Worm (Caenorhabditis elegans) whole organism, L4 larva: Measurements from ENCODE around the gene cwp-5.
A peak's percentile ranks its signal among the peaks of the same experiment; 100 is the strongest.

Experiments
- F26F4.8 ChIP-seq: fragments of 200-800 bp; sonication (Bioruptor generic); conservative IDR thresholded peaks from 2 replicates; pipeline ENCODE4 v1.3.6; 2022; ENCODE audit warnings: missing genetic modification characterization, missing compliant biosample characterization
- F37D6.2 ChIP-seq: sonication (generic microtip); optimal IDR thresholded peaks from 2 replicates; lab custom pipeline; 2016; ENCODE audit warnings: mild to moderate bottlenecking, missing genetic modification characterization, missing compliant biosample characterization
- F49E8.2 ChIP-seq: sonication (generic microtip); optimal IDR thresholded peaks from 2 replicates; lab custom pipeline; 2016; ENCODE audit warnings: missing compliant biosample characterization, mild to moderate bottlenecking, missing genetic modification characterization, borderline replicate concordance
- R02D3.7 ChIP-seq: fragments of 150-350 bp; sonication (generic microtip); optimal IDR thresholded peaks from 3 replicates; lab custom pipeline; 2014; ENCODE audit warnings: missing biosample characterization, missing genetic modification characterization
- Y48G9A.11 ChIP-seq: fragments of 200-800 bp; sonication (Bioruptor generic); IDR thresholded peaks from 2 replicates; pipeline ENCODE4 v1.3.6; 2022; ENCODE audit warnings: missing genetic modification reagents, missing genetic modification characterization, missing compliant biosample characterization
- Y5F2A.4 ChIP-seq: fragments of 200-800 bp; sonication (Bioruptor generic); optimal IDR thresholded peaks from 2 replicates; lab custom pipeline; 2018; ENCODE audit warnings: mild to moderate bottlenecking, missing genetic modification characterization, missing compliant biosample characterization
- aha-1 ChIP-seq: fragments of 150-350 bp; peaks from one replicate; lab custom pipeline; 2014; ENCODE audit warnings: missing biosample characterization, missing genetic modification characterization
- aly-2 ChIP-seq: sonication (generic microtip); optimal IDR thresholded peaks from 2 replicates; lab custom pipeline; 2018; ENCODE audit warnings: missing biosample characterization, missing genetic modification characterization
- ceh-20 ChIP-seq: fragments of 200-800 bp; sonication (Bioruptor generic); IDR thresholded peaks from 2 replicates; pipeline ENCODE4 v1.3.6; 2022; ENCODE audit warnings: missing genetic modification reagents, missing genetic modification characterization, missing compliant biosample characterization
- ceh-82 ChIP-seq: sonication (generic microtip); optimal IDR thresholded peaks from 2 replicates; lab custom pipeline; 2017; ENCODE audit warnings: missing biosample characterization, missing genetic modification characterization
- ctbp-1 ChIP-seq: fragments of 200-800 bp; sonication (Bioruptor generic); IDR thresholded peaks from 2 replicates; pipeline ENCODE4 v1.3.6; 2022; ENCODE audit warnings: missing genetic modification reagents, missing genetic modification characterization, missing compliant biosample characterization
- daf-12 ChIP-seq: fragments of 150-350 bp; optimal IDR thresholded peaks from 2 replicates; lab custom pipeline; 2014; ENCODE audit warnings: missing biosample characterization, missing genetic modification reagents, missing genetic modification characterization
- dmd-8 ChIP-seq: fragments of 200-800 bp; sonication (Bioruptor generic); IDR thresholded peaks from 2 replicates; pipeline ENCODE4 v1.3.6; 2022; ENCODE audit warnings: missing genetic modification characterization, missing compliant biosample characterization
- dpl-1 ChIP-seq: fragments of 150-350 bp; optimal IDR thresholded peaks from 2 replicates; lab custom pipeline; 2014; ENCODE audit warnings: missing biosample characterization, missing genetic modification reagents, missing genetic modification characterization
- duxl-1 ChIP-seq: sonication (generic microtip); optimal IDR thresholded peaks from 2 replicates; lab custom pipeline; 2016; ENCODE audit warnings: mild to moderate bottlenecking, missing genetic modification characterization, moderate library complexity, missing compliant biosample characterization; ENCODE audit not compliant: poor library complexity
- egl-43 ChIP-seq: fragments of 200-800 bp; sonication (Bioruptor generic); IDR thresholded peaks from 2 replicates; pipeline ENCODE4 v1.3.6; 2022; ENCODE audit warnings: missing genetic modification reagents, missing genetic modification characterization, missing compliant biosample characterization
- fkh-10 ChIP-seq: fragments of 150-350 bp; optimal IDR thresholded peaks from 2 replicates; lab custom pipeline; 2014; ENCODE audit warnings: missing biosample characterization, missing genetic modification reagents, missing genetic modification characterization
- fos-1 ChIP-seq: fragments of 150-350 bp; optimal IDR thresholded peaks from 2 replicates; lab custom pipeline; 2014; ENCODE audit warnings: missing biosample characterization, missing genetic modification characterization
- gei-8 ChIP-seq: fragments of 200-800 bp; sonication (Bioruptor generic); optimal IDR thresholded peaks from 2 replicates; lab custom pipeline; 2018; ENCODE audit warnings: mild to moderate bottlenecking, missing genetic modification characterization, missing compliant biosample characterization
- hlh-11 ChIP-seq: fragments of 200-800 bp; sonication (Bioruptor generic); optimal IDR thresholded peaks from 2 replicates; lab custom pipeline; 2018; ENCODE audit warnings: mild to moderate bottlenecking, missing genetic modification characterization, missing compliant biosample characterization
- hmg-1.1 ChIP-seq: fragments of 200-800 bp; sonication (Bioruptor generic); IDR thresholded peaks from 2 replicates; pipeline ENCODE4 v1.3.6; 2022; ENCODE audit warnings: missing genetic modification reagents, missing genetic modification characterization, missing compliant biosample characterization
- lim-7 ChIP-seq: fragments of 200-800 bp; sonication (Bioruptor generic); IDR thresholded peaks from 2 replicates; pipeline ENCODE4 v1.3.6; 2022; ENCODE audit warnings: missing genetic modification characterization, missing compliant biosample characterization
- lin-1 ChIP-seq: fragments of 200-800 bp; sonication (Bioruptor generic); IDR thresholded peaks from 2 replicates; pipeline ENCODE4 v1.3.6; 2022; ENCODE audit warnings: missing genetic modification reagents, missing genetic modification characterization, missing compliant biosample characterization
- lin-13 ChIP-seq: fragments of 150-350 bp; optimal IDR thresholded peaks from 2 replicates; lab custom pipeline; 2014; ENCODE audit warnings: missing biosample characterization, missing genetic modification reagents, missing genetic modification characterization
- lin-15B ChIP-seq: fragments of 150-350 bp; sonication (generic microtip); optimal IDR thresholded peaks from 3 replicates; lab custom pipeline; 2014; ENCODE audit warnings: missing biosample characterization, missing genetic modification characterization
- lir-3 ChIP-seq: sonication (generic microtip); optimal IDR thresholded peaks from 2 replicates; lab custom pipeline; 2016; ENCODE audit warnings: mild to moderate bottlenecking, missing genetic modification characterization, missing compliant biosample characterization
- mes-2 ChIP-seq: sonication (generic microtip); optimal IDR thresholded peaks from 2 replicates; lab custom pipeline; 2016; ENCODE audit warnings: missing genotype, mild to moderate bottlenecking, missing genetic modification characterization, missing compliant biosample characterization; ENCODE audit not compliant: poor library complexity, severe bottlenecking
- mxl-2 ChIP-seq: fragments of 200-800 bp; sonication (Bioruptor generic); conservative IDR thresholded peaks from 2 replicates; pipeline ENCODE4 v1.3.6; 2022; ENCODE audit warnings: missing genetic modification reagents, missing genetic modification characterization, missing compliant biosample characterization
- nhr-11 ChIP-seq: fragments of 150-350 bp; optimal IDR thresholded peaks from 2 replicates; lab custom pipeline; 2014; ENCODE audit warnings: missing biosample characterization, missing genetic modification characterization
- nhr-111 ChIP-seq: fragments of 200-800 bp; sonication (Bioruptor generic); optimal IDR thresholded peaks from 2 replicates; lab custom pipeline; 2018; ENCODE audit warnings: mild to moderate bottlenecking, missing genetic modification characterization, missing compliant biosample characterization
- nhr-28 ChIP-seq: fragments of 150-350 bp; optimal IDR thresholded peaks from 2 replicates; lab custom pipeline; 2014; ENCODE audit warnings: missing biosample characterization, missing genetic modification characterization
- nhr-48 ChIP-seq: sonication (generic microtip); optimal IDR thresholded peaks from 2 replicates; lab custom pipeline; 2016; ENCODE audit warnings: mild to moderate bottlenecking, missing genetic modification characterization, missing compliant biosample characterization
- nhr-6 ChIP-seq: fragments of 150-350 bp; optimal IDR thresholded peaks from 2 replicates; lab custom pipeline; 2014; ENCODE audit warnings: missing biosample characterization, missing genetic modification characterization
- set-16 ChIP-seq: fragments of 200-800 bp; sonication (Bioruptor generic); IDR thresholded peaks from 2 replicates; pipeline ENCODE4 v1.3.6; 2022; ENCODE audit warnings: missing genetic modification reagents, missing genetic modification characterization, missing compliant biosample characterization
- spr-3 ChIP-seq: fragments of 200-800 bp; sonication (Bioruptor generic); optimal IDR thresholded peaks from 2 replicates; lab custom pipeline; 2018; ENCODE audit warnings: mild to moderate bottlenecking, missing genetic modification characterization, missing compliant biosample characterization
- tra-1 ChIP-seq: fragments of 200-800 bp; sonication (Bioruptor generic); IDR thresholded peaks from 2 replicates; pipeline ENCODE4 v1.3.6; 2022; ENCODE audit warnings: missing genetic modification reagents, missing genetic modification characterization, missing compliant biosample characterization
- unc-62 ChIP-seq, 3 experiments: fragments of 150-350 bp in 1 of 3; sonication (generic microtip); optimal IDR thresholded peaks in 2 of 3; peaks in 1 of 3; 1 replicate in 1 of 3; 2 replicates in 2 of 3; lab custom pipeline; 2014 to 2017; ENCODE audit warnings: missing biosample characterization in 3 of 3, missing genetic modification characterization in 3 of 3, missing genetic modification reagents in 3 of 3, missing genotype in 1 of 3
- zip-11 ChIP-seq: fragments of 200-800 bp; sonication (Bioruptor generic); IDR thresholded peaks from 2 replicates; pipeline ENCODE4 v1.3.6; 2022; ENCODE audit warnings: missing genetic modification characterization, missing compliant biosample characterization

Gene cwp-5

DNA sequence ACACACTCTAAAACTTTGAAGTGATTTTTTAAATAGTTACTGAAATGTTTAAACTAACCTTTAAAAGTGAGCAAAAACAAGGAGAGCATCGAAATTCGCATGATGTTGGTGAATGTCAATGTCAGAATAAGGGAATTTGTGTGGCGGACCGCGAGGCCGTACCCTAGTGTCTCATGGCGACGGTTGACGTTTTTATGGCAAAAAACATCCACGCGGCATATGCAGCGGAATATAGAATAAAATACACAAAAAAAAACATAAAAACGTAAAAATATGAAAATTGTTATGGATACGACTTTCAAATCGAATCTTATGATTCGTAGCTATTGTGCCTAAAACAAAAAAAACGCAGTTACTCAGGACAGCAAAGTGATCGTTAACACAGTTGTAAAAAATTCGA is at the start of gene cwp-5:
TSS of gene cwp-5 (minus strand) at position 101 of the 400 bp plus-strand sequence.
- TF ChIP-seq mxl-2 (GFP tag; lab: Robert Waterston, UW) (no peak), duxl-1 (tag; lab: Kevin White, UChicago) (no peak), lin-13 (GFP tag; lab: Kevin White, UChicago) (no peak), nhr-48 (tag; lab: Kevin White, UChicago) (no peak), lin-1 (GFP tag; lab: Robert Waterston, UW) (no peak), nhr-6 (tag; lab: Kevin White, UChicago) (no peak), aly-2 (tag; lab: Kevin White, UChicago) (no peak), egl-43 (GFP tag; lab: Robert Waterston, UW) (no peak), nhr-11 (tag; lab: Kevin White, UChicago) (no peak), ceh-20 (GFP tag; lab: Robert Waterston, UW) (no peak), dmd-8 (GFP tag; lab: Robert Waterston, UW) (no peak), ctbp-1 (GFP tag; lab: Robert Waterston, UW) (no peak), F37D6.2 (tag; lab: Kevin White, UChicago) (no peak), fkh-10 (GFP tag; lab: Kevin White, UChicago) (no peak), ceh-82 (tag; lab: Kevin White, UChicago) (no peak), mes-2 (tag; lab: Kevin White, UChicago) (no peak)

DNA sequence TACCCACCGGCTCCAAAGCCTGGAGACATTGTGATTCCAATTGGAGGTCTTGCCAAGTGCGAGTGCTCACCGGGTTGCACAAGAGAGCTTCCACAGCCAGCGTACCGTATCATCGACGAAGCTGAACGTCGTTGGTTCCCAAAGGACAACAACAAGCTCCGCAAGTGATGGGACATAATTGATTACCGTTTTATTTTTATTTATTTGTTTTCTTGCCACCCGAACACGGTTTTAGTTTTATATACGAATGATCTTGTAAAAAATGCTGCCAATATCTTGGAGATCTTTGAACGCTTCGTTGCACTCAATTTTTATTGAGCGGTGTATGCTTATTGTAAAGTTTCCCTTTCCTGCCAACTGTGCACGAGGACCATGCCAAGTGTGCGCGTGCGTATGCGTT is 48.4 kb upstream of the cwp-5 start, which contains the start of gene K08H2.4:
TSS of gene K08H2.4 (plus strand) at position 301 of the 400 bp plus-strand sequence.
- no peak for TF ChIP-seq lir-3 (tag; lab: Kevin White, UChicago)
- no peak for TF ChIP-seq lin-1 (GFP tag; lab: Robert Waterston, UW)
- no peak for TF ChIP-seq hlh-11
- TF ChIP-seq hmg-1.1: no peak
- no peak for TF ChIP-seq gei-8 (GFP tag; lab: Kevin White, UChicago)
- no peak for TF ChIP-seq zip-11

DNA sequence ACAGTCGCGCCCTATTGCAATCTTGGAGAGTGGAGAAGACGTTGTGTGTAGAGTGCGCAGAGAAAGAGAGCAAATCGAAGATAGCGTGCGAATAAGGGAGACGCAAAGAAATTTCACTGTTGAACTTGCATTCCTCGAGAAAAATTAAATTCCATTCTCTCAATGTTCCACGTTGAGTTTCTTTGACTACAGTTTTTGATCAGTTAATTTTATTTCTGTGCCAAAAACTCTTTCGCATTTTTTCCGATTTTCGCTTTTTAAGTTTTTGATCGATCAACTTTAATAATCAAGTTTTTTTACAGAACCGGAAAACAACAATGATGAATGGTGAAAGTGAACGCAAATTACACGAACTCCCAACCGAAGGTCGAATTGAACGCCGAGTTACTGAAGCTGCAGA is 47.3 kb upstream of the cwp-5 start, which contains the start of gene K08H2.3:
TSS of gene K08H2.3 (plus strand) at position 301 of the 400 bp plus-strand sequence.
- TF ChIP-seq set-16 (GFP tag; lab: Robert Waterston, UW): no peak
- TF ChIP-seq ceh-20 (GFP tag; lab: Robert Waterston, UW): no peak
- TF ChIP-seq Y48G9A.11 (GFP tag; lab: Robert Waterston, UW): no peak
- no peak for TF ChIP-seq tra-1
- no peak for TF ChIP-seq Y5F2A.4 (GFP tag; lab: Kevin White, UChicago)
- no peak for TF ChIP-seq aly-2 (tag; lab: Kevin White, UChicago)
- no peak for TF ChIP-seq unc-62 (GFP tag; optimal IDR thresholded peaks at IDR 0.05 in 1 of 2; lab: Kevin White, UChicago)
- no peak for TF ChIP-seq unc-62 (tag; optimal IDR thresholded peaks at IDR 0.05; lab: Kevin White, UChicago)
- no peak for TF ChIP-seq spr-3 (GFP tag; lab: Kevin White, UChicago)

DNA sequence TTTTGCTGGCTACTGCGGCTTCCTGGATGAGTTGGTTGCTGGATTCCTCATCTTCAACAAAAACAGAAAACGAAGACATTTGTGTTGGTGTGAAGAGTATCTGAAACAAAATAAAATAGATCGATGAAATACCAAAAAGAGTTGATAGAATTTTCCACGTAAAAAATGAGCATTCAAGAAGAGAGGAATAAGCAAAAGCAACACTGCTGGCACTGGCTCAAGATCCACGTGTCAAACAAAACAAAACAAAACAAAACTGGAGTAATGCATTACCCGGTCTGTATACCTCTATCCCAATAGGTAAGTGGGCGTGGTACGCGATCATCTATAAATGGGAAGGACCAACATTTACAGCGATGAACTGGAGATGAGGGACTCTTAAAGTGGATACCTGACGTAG is 45.1 kb upstream of the cwp-5 start, which contains the start of gene K08H2.2:
TSS of gene K08H2.2 (minus strand) at position 101 of the 400 bp plus-strand sequence.
- peak; percentile 1 for TF ChIP-seq aha-1
- TF ChIP-seq Y48G9A.11 (GFP tag; lab: Robert Waterston, UW): no peak

- TF ChIP-seq aha-1: peak; percentile 45
- TF ChIP-seq dpl-1 (GFP tag; lab: Kevin White, UChicago): no peak
Observed at ce11 chrX:13232259-13232658, 42.5 kb upstream of the cwp-5 start, which contains the start of gene bgnt-1.5. Gene bgnt-1.5 (minus strand): TSS chrX:13232359.

DNA sequence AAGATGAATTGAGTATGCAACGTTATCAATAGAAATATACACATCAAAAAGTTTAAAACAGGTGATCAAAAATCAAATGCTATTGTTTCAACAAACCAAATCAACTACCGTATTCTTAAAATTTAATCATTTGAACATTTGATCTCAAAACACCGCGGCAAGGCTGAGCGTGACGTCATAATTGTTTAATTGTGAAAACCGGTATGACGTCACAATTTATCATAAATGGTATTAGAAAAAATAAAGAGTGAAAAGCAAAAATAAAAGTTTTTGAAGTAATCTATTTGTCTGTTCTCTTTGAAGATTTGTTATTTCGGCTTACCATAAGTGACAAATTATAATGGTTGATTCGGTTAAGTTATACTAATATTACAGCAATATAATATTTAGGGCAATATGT is 38.0 kb upstream of the cwp-5 start:
- TF ChIP-seq dpl-1 (GFP tag; lab: Kevin White, UChicago) (no peak), nhr-111 (GFP tag; lab: Kevin White, UChicago) (no peak), lin-1 (GFP tag; lab: Robert Waterston, UW) (no peak), spr-3 (GFP tag; lab: Kevin White, UChicago) (no peak), F26F4.8 (GFP tag; lab: Robert Waterston, UW) (no peak), lim-7 (GFP tag; lab: Robert Waterston, UW) (no peak), egl-43 (GFP tag; lab: Robert Waterston, UW) (no peak), duxl-1 (tag; lab: Kevin White, UChicago) (no peak), dmd-8 (GFP tag; lab: Robert Waterston, UW) (no peak), lin-13 (GFP tag; lab: Kevin White, UChicago) (no peak), F49E8.2 (tag; lab: Kevin White, UChicago) (no peak), daf-12 (tag; lab: Kevin White, UChicago) (no peak), lin-15B (tag; lab: Kevin White, UChicago) (no peak), fos-1 (tag; lab: Kevin White, UChicago) (no peak), R02D3.7 (tag; lab: Kevin White, UChicago) (no peak), nhr-28 (tag; lab: Kevin White, UChicago) (no peak)
- TF ChIP-seq, all 104 proteins: peak for 0
